Worm (Caenorhabditis elegans): Measurements from ENCODE around the gene T01D1.8.

The T01D1.8 gene

ce11 chrII:159294-159922 is 27.1 kb upstream of the T01D1.8 start:
- TF ChIP-seq ceh-28 (tag; optimal IDR thresholded peaks at IDR 0.05), result peak; percentile 26
- TF ChIP-seq nhr-77 (tag; optimal IDR thresholded peaks at IDR 0.05), result peak; percentile 29
- TF ChIP-seq lin-38 (GFP tag; IDR thresholded peaks at IDR 0.05), result peak; percentile 43
- TF ChIP-seq mep-1 (tag; optimal IDR thresholded peaks at IDR 0.05), result peak; percentile 46
- TF ChIP-seq hlh-11 (tag; optimal IDR thresholded peaks at IDR 0.05), result peak; percentile 64
- no peak for TF ChIP-seq dmd-9 (GFP tag; IDR thresholded peaks at IDR 0.05)
- TF ChIP-seq pqm-1 (tag; optimal IDR thresholded peaks at IDR 0.05), result peak; percentile 33
- 0 out of 2 replicates have a peak, but pooled peaks have one; percentile 20 for TF ChIP-seq pha-4 (GFP tag; IDR thresholded peaks at IDR 0.05)
- TF ChIP-seq pha-4 (tag; optimal IDR thresholded peaks at IDR 0.05), result peak; percentile 29
- TF ChIP-seq hlh-30 (tag; optimal IDR thresholded peaks at IDR 0.05; ENCODE audit: insufficient read depth), result peak; percentile 76
- peak; percentile 58 for TF ChIP-seq dve-1 (tag; optimal IDR thresholded peaks at IDR 0.05; ENCODE audit: insufficient read depth)
- peak in 1 of 2 experiments; percentile 55 for TF ChIP-seq lsy-2 (tag; optimal IDR thresholded peaks at IDR 0.05)
- no peak for TF ChIP-seq daf-16 (GFP tag; optimal IDR thresholded peaks at IDR 0.05)
- peak; percentile 52 for TF ChIP-seq daf-16 (tag; optimal IDR thresholded peaks at IDR 0.05)
- peak; percentile 56 for TF ChIP-seq nhr-28 (tag; optimal IDR thresholded peaks at IDR 0.05)
- TF ChIP-seq F10B5.3 (tag; optimal IDR thresholded peaks at IDR 0.05), result no peak
- TF ChIP-seq mes-2 (tag; optimal IDR thresholded peaks at IDR 0.05; ENCODE audit: poor library complexity, severe bottlenecking), result peak; percentile 61
- TF ChIP-seq nhr-6 (tag; optimal IDR thresholded peaks at IDR 0.05), result peak; percentile 70
- TF ChIP-seq dmd-6 (GFP tag; IDR thresholded peaks at IDR 0.05), result peak; percentile 26; the same call in 1 of the 2 replicates
- no peak for TF ChIP-seq vab-7 (GFP tag; IDR thresholded peaks at IDR 0.05)
- no peak for TF ChIP-seq nhr-25 (tag; optimal IDR thresholded peaks at IDR 0.05; ENCODE audit: borderline replicate concordance, insufficient read depth)
- TF ChIP-seq daf-12 (tag; optimal IDR thresholded peaks at IDR 0.05), result no peak
- TF ChIP-seq Y5F2A.4 (GFP tag; optimal IDR thresholded peaks at IDR 0.05), result no peak
- peak; percentile 48 for TF ChIP-seq aha-1 (tag)
- TF ChIP-seq ceh-44 (GFP tag; IDR thresholded peaks at IDR 0.05), result no peak

ce11 chrII:160561-161123 is 25.9 kb upstream of the T01D1.8 start:
- TF ChIP-seq daf-19 (GFP tag; conservative IDR thresholded peaks at IDR 0.05) (no peak), zip-11 (GFP tag; IDR thresholded peaks at IDR 0.05) (no peak), nhr-11 (tag; optimal IDR thresholded peaks at IDR 0.05) (peak; percentile 76), egl-43 (GFP tag; IDR thresholded peaks at IDR 0.05) (0 out of 2 replicates have a peak, but pooled peaks have one; percentile 29), aha-1 (tag) (peak; percentile 95), hlh-30 (tag; optimal IDR thresholded peaks at IDR 0.05; ENCODE audit: insufficient read depth) (peak; percentile 28), nhr-237 (tag; optimal IDR thresholded peaks at IDR 0.05) (no peak), nhr-42 (GFP tag; IDR thresholded peaks at IDR 0.05) (no peak)

ce11 chrII:161275-161674 is 25.3 kb upstream of the T01D1.8 start:
- no peak for TF ChIP-seq F37D6.2 (tag; optimal IDR thresholded peaks at IDR 0.05)
- no peak for TF ChIP-seq tra-1 (GFP tag; IDR thresholded peaks at IDR 0.05)
- TF ChIP-seq attf-4 (tag; optimal IDR thresholded peaks at IDR 0.05), result no peak
- peak; percentile 45 for TF ChIP-seq hlh-11 (tag; optimal IDR thresholded peaks at IDR 0.05)
- no peak for TF ChIP-seq arid-1 (GFP tag; conservative IDR thresholded peaks at IDR 0.05)
- TF ChIP-seq nhr-76 (tag; optimal IDR thresholded peaks at IDR 0.05), result no peak
- TF ChIP-seq nhr-11 (tag; optimal IDR thresholded peaks at IDR 0.05), result no peak
- no peak for TF ChIP-seq zfp-2 (tag; optimal IDR thresholded peaks at IDR 0.05)
- TF ChIP-seq lsy-2 (tag; optimal IDR thresholded peaks at IDR 0.05), result no peak
- TF ChIP-seq lin-15B (tag; optimal IDR thresholded peaks at IDR 0.05), result no peak
- TF ChIP-seq fos-1 (tag; optimal IDR thresholded peaks at IDR 0.05), result no peak
- TF ChIP-seq mxl-3 (GFP tag; optimal IDR thresholded peaks at IDR 0.05), result peak; percentile 8
- no peak for TF ChIP-seq fkh-10 (GFP tag; optimal IDR thresholded peaks at IDR 0.05)
- TF ChIP-seq ztf-7 (tag; optimal IDR thresholded peaks at IDR 0.05), result no peak
- TF ChIP-seq snpc-4 (tag; optimal IDR thresholded peaks at IDR 0.05), result no peak
- no peak for TF ChIP-seq spr-1 (tag; optimal IDR thresholded peaks at IDR 0.05)

Measured in whole organism, L4 larva.